Fruit fly (Drosophila melanogaster): ENCODE results near the gene Gr22f.
A peak's percentile ranks its signal among the peaks of the same experiment; 100 is the strongest.

Gene Gr22f

DNA sequence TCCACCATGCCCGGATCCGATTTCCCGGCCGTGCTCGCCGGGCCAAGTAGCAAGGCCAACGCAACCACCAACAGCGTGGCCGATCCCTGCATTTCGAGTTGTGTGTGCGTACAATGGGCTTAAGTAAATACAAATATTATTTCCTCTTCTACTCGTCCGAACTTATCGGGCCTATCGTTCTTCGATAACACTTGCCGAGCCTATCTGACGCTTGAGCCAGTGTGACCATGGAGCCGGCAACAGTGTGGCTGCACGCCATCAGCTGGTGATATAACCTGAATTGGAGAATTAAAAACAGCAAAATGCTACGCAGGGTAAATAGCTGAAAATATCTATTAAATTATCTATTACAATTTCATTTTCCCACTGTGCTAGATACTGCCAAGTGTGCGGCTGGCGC, 46.0 kb downstream of the Gr22f start, which contains the start of the genes CG17660 and mRpL48 (continued):
- TF ChIP-seq CG15073 (GFP tag; optimal IDR thresholded peaks at IDR 0.05) = no peak
- peak; percentile 81 for TF ChIP-seq CG2116 (GFP tag; optimal IDR thresholded peaks at IDR 0.05)
- TF ChIP-seq CG3847 (GFP tag; IDR thresholded peaks at IDR 0.05) = peak; percentile 48; the same call in 1 of the 2 replicates
- TF ChIP-seq Lim3 (GFP tag; IDR thresholded peaks at IDR 0.05) = no peak
- no peak for TF ChIP-seq zfh2 (GFP tag; optimal IDR thresholded peaks at IDR 0.05)
- TF ChIP-seq CG18599 (GFP tag; optimal IDR thresholded peaks at IDR 0.05) = no peak
- TF ChIP-seq jumu (GFP tag; optimal IDR thresholded peaks at IDR 0.05) = no peak
- TF ChIP-seq lbe (GFP tag; optimal IDR thresholded peaks at IDR 0.05) = no peak
- no peak for TF ChIP-seq Gug (GFP tag; IDR thresholded peaks at IDR 0.05)
- no peak for TF ChIP-seq B-H1 (GFP tag; IDR thresholded peaks at IDR 0.05)
- TF ChIP-seq CG2712 (tag; optimal IDR thresholded peaks at IDR 0.05) = no peak
- TF ChIP-seq NfI (GFP tag; optimal IDR thresholded peaks at IDR 0.05) = peak; percentile 31
- TF ChIP-seq CG8089 (GFP tag; optimal IDR thresholded peaks at IDR 0.05) = no peak
- TF ChIP-seq pita (GFP tag; optimal IDR thresholded peaks at IDR 0.05) = no peak
- TF ChIP-seq Bgb (GFP tag; IDR thresholded peaks at IDR 0.05; ENCODE audit: partially characterized antibody) = peak; percentile 79
- peak; percentile 66 for TF ChIP-seq unc-4 (GFP tag; IDR thresholded peaks at IDR 0.05; ENCODE audit: partially characterized antibody)
- no peak for TF ChIP-seq Dfd (GFP tag; optimal IDR thresholded peaks at IDR 0.05)
- TF ChIP-seq abd-A (tag; optimal IDR thresholded peaks at IDR 0.05) = no peak
- TF ChIP-seq Dref (GFP tag; IDR thresholded peaks at IDR 0.05) = peak; percentile 95
- peak; percentile 33 for TF ChIP-seq CG34376 (GFP tag; optimal IDR thresholded peaks at IDR 0.05)
- TF ChIP-seq CG9437 (GFP tag; optimal IDR thresholded peaks at IDR 0.05) = peak; percentile 32
- TF ChIP-seq Asciz (GFP tag; optimal IDR thresholded peaks at IDR 0.05) = no peak

DNA sequence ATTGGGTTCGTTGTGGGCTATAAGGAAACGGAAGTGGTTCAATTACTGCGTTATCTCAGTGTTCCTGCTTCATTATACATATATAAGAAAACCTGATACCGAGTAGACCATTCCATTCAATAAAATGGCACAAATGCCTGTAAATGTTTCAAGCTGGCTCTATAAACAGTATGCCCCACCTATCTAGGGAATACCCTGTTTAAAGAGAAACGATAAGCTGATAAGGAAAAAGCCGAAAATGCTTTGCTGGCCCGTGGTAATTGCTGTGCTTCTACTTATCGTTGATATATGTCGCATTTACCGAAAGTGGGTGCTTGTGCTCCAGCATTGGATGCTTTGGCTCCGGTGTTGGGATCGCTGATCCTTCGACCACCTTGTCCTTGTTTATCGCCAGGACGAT, 46.9 kb downstream of the Gr22f start:
- TF ChIP-seq sug (tag; optimal IDR thresholded peaks at IDR 0.05) (peak; percentile 12), Fer3 (tag; optimal IDR thresholded peaks at IDR 0.05) (peak; percentile 13), CG2120 (GFP tag; optimal IDR thresholded peaks at IDR 0.05) (peak; percentile 22), Med (GFP tag) (peak; percentile 70), D19B (GFP tag; optimal IDR thresholded peaks at IDR 0.05) (peak; percentile 4), mirr (GFP tag; optimal IDR thresholded peaks at IDR 0.05) (peak; percentile 4), CG34376 (GFP tag; optimal IDR thresholded peaks at IDR 0.05) (peak; percentile 13), chinmo (GFP tag; IDR thresholded peaks at IDR 0.05; ENCODE audit: partially characterized antibody) (peak; percentile 69; the same call in 1 of the 4 replicates), CG9932 (GFP tag; IDR thresholded peaks at IDR 0.05) (0 out of 2 replicates have a peak, but pooled peaks have one; percentile 13), row (GFP tag; IDR thresholded peaks at IDR 0.05) (peak; percentile 48; the same call in 2 of the 3 replicates), Ets65A (GFP tag) (peak; percentile 18), CG8089 (GFP tag; optimal IDR thresholded peaks at IDR 0.05) (no peak), GATAe (GFP tag; conservative IDR thresholded peaks at IDR 0.05) (0 out of 2 replicates have a peak, but pooled peaks have one; percentile 32), exex (tag; optimal IDR thresholded peaks at IDR 0.05) (peak; percentile 78), pnt (GFP tag; optimal IDR thresholded peaks at IDR 0.05) (no peak), ab (GFP tag; optimal IDR thresholded peaks at IDR 0.05) (no peak)

- TF ChIP-seq fd96Cb (tag; optimal IDR thresholded peaks at IDR 0.05) (no peak), NC2α (GFP tag; optimal IDR thresholded peaks at IDR 0.05) (no peak), CG4282 (GFP tag; optimal IDR thresholded peaks at IDR 0.05) (no peak), CG34224 (GFP tag; IDR thresholded peaks at IDR 0.05; ENCODE audit: partially characterized antibody) (no peak), CG10543 (GFP tag; optimal IDR thresholded peaks at IDR 0.05) (no peak), nerfin-1 (tag; optimal IDR thresholded peaks at IDR 0.05) (no peak), tll (GFP tag; optimal IDR thresholded peaks at IDR 0.05) (no peak), E2f1 (GFP tag; IDR thresholded peaks at IDR 0.05) (no peak), CG18764 (GFP tag; optimal IDR thresholded peaks at IDR 0.05) (no peak), CG18619 (GFP tag; optimal IDR thresholded peaks at IDR 0.05) (no peak), CG12942 (GFP tag; optimal IDR thresholded peaks at IDR 0.05) (no peak), crol (GFP tag; IDR thresholded peaks at IDR 0.05) (no peak), jigr1 (GFP tag; IDR thresholded peaks at IDR 0.05) (no peak)
These were observed 48.1 kb downstream of the Gr22f start for dm6 chr2L:1708110-1708509.
